Worm (Caenorhabditis elegans) whole organism, L2 larva: ENCODE data around the gene anoh-1.

Experiments
- C34F6.9 ChIP-seq: fragments of 150-350 bp; optimal IDR thresholded peaks from 2 replicates; lab custom pipeline; 2014; ENCODE audit warnings: missing biosample characterization, missing genetic modification characterization
- F13H6.1 ChIP-seq: sonication (generic microtip); optimal IDR thresholded peaks from 2 replicates; lab custom pipeline; 2016; ENCODE audit warnings: missing genetic modification characterization, missing compliant biosample characterization
- R02D3.7 ChIP-seq: fragments of 150-350 bp; optimal IDR thresholded peaks from 2 replicates; lab custom pipeline; 2014; ENCODE audit warnings: missing biosample characterization, missing genetic modification characterization
- Y55F3AM.14 ChIP-seq: fragments of 200-800 bp; sonication (Bioruptor generic); optimal IDR thresholded peaks from 2 replicates; lab custom pipeline; 2018; ENCODE audit warnings: mild to moderate bottlenecking, missing genetic modification characterization, missing compliant biosample characterization
- ZK546.5 ChIP-seq: sonication (generic microtip); optimal IDR thresholded peaks from 2 replicates; lab custom pipeline; 2017; ENCODE audit warnings: missing biosample characterization, missing genetic modification characterization
- alr-1 ChIP-seq: fragments of 150-350 bp; optimal IDR thresholded peaks from 2 replicates; lab custom pipeline; 2014; ENCODE audit warnings: missing biosample characterization, missing genetic modification characterization
- aly-2 ChIP-seq: fragments of 150-350 bp; optimal IDR thresholded peaks from 2 replicates; lab custom pipeline; 2014; ENCODE audit warnings: missing biosample characterization, missing genetic modification characterization
- ama-1 ChIP-seq: fragments of 150-350 bp; optimal IDR thresholded peaks from 2 replicates; lab custom pipeline; 2018; ENCODE audit warnings: inconsistent platforms
- blmp-1 ChIP-seq: sonication (generic microtip); optimal IDR thresholded peaks from 2 replicates; lab custom pipeline; 2017; ENCODE audit warnings: missing genetic modification characterization, mild to moderate bottlenecking, missing compliant biosample characterization, antibody characterized with exemption, moderate library complexity; ENCODE audit not compliant: insufficient read depth
- ceh-16 ChIP-seq: fragments of 150-350 bp; optimal IDR thresholded peaks from 2 replicates; lab custom pipeline; 2014; ENCODE audit warnings: missing biosample characterization, missing genetic modification characterization
- ceh-82 ChIP-seq: fragments of 150-350 bp; optimal IDR thresholded peaks from 2 replicates; lab custom pipeline; 2014; ENCODE audit warnings: missing biosample characterization, missing genetic modification characterization
- crh-2 ChIP-seq: sonication (generic microtip); optimal IDR thresholded peaks from 2 replicates; lab custom pipeline; 2017; ENCODE audit warnings: missing biosample characterization, missing genetic modification characterization
- egl-27 ChIP-seq: sonication (generic microtip); optimal IDR thresholded peaks from 3 replicates; lab custom pipeline; 2017; ENCODE audit warnings: missing biosample characterization, missing genetic modification reagents, missing genetic modification characterization
- elt-1 ChIP-seq: fragments of 150-350 bp; optimal IDR thresholded peaks from 2 replicates; lab custom pipeline; 2014; ENCODE audit warnings: missing biosample characterization, missing genetic modification characterization
- elt-3 ChIP-seq: sonication (generic microtip); optimal IDR thresholded peaks from 2 replicates; lab custom pipeline; 2017; ENCODE audit warnings: missing biosample characterization, missing genetic modification characterization
- fos-1 ChIP-seq: fragments of 150-350 bp; optimal IDR thresholded peaks from 2 replicates; lab custom pipeline; 2014; ENCODE audit warnings: missing biosample characterization, missing genetic modification characterization
- gmeb-1 ChIP-seq: fragments of 150-350 bp; optimal IDR thresholded peaks from 2 replicates; lab custom pipeline; 2014; ENCODE audit warnings: missing biosample characterization, missing genetic modification characterization
- lin-11 ChIP-seq: fragments of 150-350 bp; sonication (generic microtip); optimal IDR thresholded peaks from 2 replicates; lab custom pipeline; 2014; ENCODE audit warnings: missing biosample characterization, missing genetic modification characterization, inconsistent platforms, mixed read lengths
- lin-13 ChIP-seq: fragments of 150-350 bp; optimal IDR thresholded peaks from 2 replicates; lab custom pipeline; 2014; ENCODE audit warnings: missing biosample characterization, missing genetic modification reagents, missing genetic modification characterization
- lin-39 ChIP-seq: fragments of 150-350 bp; optimal IDR thresholded peaks from 2 replicates; lab custom pipeline; 2014; ENCODE audit warnings: missing biosample characterization, missing genetic modification reagents, missing genetic modification characterization
- lsy-2 ChIP-seq, 2 experiments: fragments of 150-350 bp in 1 of 2; sonication (generic microtip) in 1 of 2; optimal IDR thresholded peaks; 2 replicates each; lab custom pipeline; 2014 to 2017; ENCODE audit warnings: missing biosample characterization in 2 of 2, missing genetic modification characterization in 2 of 2
- mab-5 ChIP-seq: fragments of 150-350 bp; optimal IDR thresholded peaks from 2 replicates; lab custom pipeline; 2014; ENCODE audit warnings: missing biosample characterization, missing genetic modification characterization
- mbf-1 ChIP-seq: sonication (generic microtip); optimal IDR thresholded peaks from 2 replicates; lab custom pipeline; 2017; ENCODE audit warnings: missing biosample characterization, missing genetic modification characterization
- mdl-1 ChIP-seq, 2 experiments: fragments of 150-350 bp in 1 of 2; sonication (generic microtip) in 1 of 2; optimal IDR thresholded peaks; 2 replicates each; lab custom pipeline; 2017; ENCODE audit warnings: missing biosample characterization in 2 of 2, missing genetic modification characterization in 2 of 2
- nhr-10 ChIP-seq: sonication (generic microtip); optimal IDR thresholded peaks from 2 replicates; lab custom pipeline; 2017; ENCODE audit warnings: missing biosample characterization, missing genetic modification characterization
- nhr-11 ChIP-seq: fragments of 150-350 bp; optimal IDR thresholded peaks from 2 replicates; lab custom pipeline; 2014; ENCODE audit warnings: missing biosample characterization, missing genetic modification characterization
- nhr-12 ChIP-seq: fragments of 150-350 bp; optimal IDR thresholded peaks from 2 replicates; lab custom pipeline; 2014; ENCODE audit warnings: missing biosample characterization, missing genetic modification characterization
- nhr-129 ChIP-seq: fragments of 150-350 bp; optimal IDR thresholded peaks from 2 replicates; lab custom pipeline; 2014; ENCODE audit warnings: missing biosample characterization, missing genetic modification characterization
- nhr-21 ChIP-seq: fragments of 150-350 bp; optimal IDR thresholded peaks from 2 replicates; lab custom pipeline; 2014; ENCODE audit warnings: missing biosample characterization, missing genetic modification characterization
- nhr-237 ChIP-seq: fragments of 150-350 bp; optimal IDR thresholded peaks from 2 replicates; lab custom pipeline; 2014; ENCODE audit warnings: missing biosample characterization, missing genetic modification characterization
- nhr-25 ChIP-seq: fragments of 150-350 bp; sonication (generic microtip); optimal IDR thresholded peaks from 3 replicates; lab custom pipeline; 2014; ENCODE audit warnings: missing biosample characterization, missing genetic modification characterization
- nhr-6 ChIP-seq: fragments of 150-350 bp; optimal IDR thresholded peaks from 2 replicates; lab custom pipeline; 2014; ENCODE audit warnings: missing biosample characterization, missing genetic modification characterization
- nhr-77 ChIP-seq: fragments of 150-350 bp; optimal IDR thresholded peaks from 2 replicates; lab custom pipeline; 2014; ENCODE audit warnings: missing biosample characterization, missing genetic modification characterization
- peb-1 ChIP-seq: fragments of 150-350 bp; optimal IDR thresholded peaks from 2 replicates; lab custom pipeline; 2014; ENCODE audit warnings: missing biosample characterization, missing genetic modification characterization
- sem-4 ChIP-seq: fragments of 150-350 bp; optimal IDR thresholded peaks from 2 replicates; lab custom pipeline; 2014; ENCODE audit warnings: missing biosample characterization, missing genetic modification reagents, missing genetic modification characterization
- skn-1 ChIP-seq: sonication (generic microtip); optimal IDR thresholded peaks from 2 replicates; lab custom pipeline; 2017; ENCODE audit warnings: missing biosample characterization, missing genetic modification characterization
- sma-9 ChIP-seq, 2 experiments: fragments of 150-350 bp in 1 of 2; sonication (generic microtip) in 1 of 2; optimal IDR thresholded peaks; 2 replicates each; lab custom pipeline; 2014 to 2016; ENCODE audit warnings: missing genetic modification characterization in 2 of 2, mild to moderate bottlenecking in 1 of 2, missing biosample characterization in 1 of 2, missing compliant biosample characterization in 1 of 2, missing genetic modification reagents in 1 of 2, moderate library complexity in 1 of 2
- snpc-4 ChIP-seq: fragments of 150-350 bp; optimal IDR thresholded peaks from 2 replicates; lab custom pipeline; 2014; ENCODE audit warnings: missing biosample characterization, missing genetic modification characterization
- unc-39 ChIP-seq: fragments of 150-350 bp; optimal IDR thresholded peaks from 2 replicates; lab custom pipeline; 2014; ENCODE audit warnings: missing biosample characterization, missing genetic modification characterization
- unc-55 ChIP-seq: fragments of 150-350 bp; sonication (generic microtip); optimal IDR thresholded peaks from 3 replicates; lab custom pipeline; 2014; ENCODE audit warnings: missing biosample characterization, missing genetic modification reagents, missing genetic modification characterization
- unc-62 ChIP-seq: fragments of 150-350 bp; optimal IDR thresholded peaks from 2 replicates; lab custom pipeline; 2014; ENCODE audit warnings: missing biosample characterization, missing genetic modification reagents, missing genetic modification characterization
- zag-1 ChIP-seq: fragments of 150-350 bp; optimal IDR thresholded peaks from 2 replicates; lab custom pipeline; 2014; ENCODE audit warnings: missing biosample characterization, missing genetic modification characterization
- ztf-1 ChIP-seq: fragments of 200-800 bp; sonication (Bioruptor generic); conservative IDR thresholded peaks from 2 replicates; pipeline ENCODE4 v1.3.6; 2022; ENCODE audit warnings: missing genetic modification characterization, missing compliant biosample characterization
- ztf-11 ChIP-seq: sonication (generic microtip); optimal IDR thresholded peaks from 2 replicates; lab custom pipeline; 2017; ENCODE audit warnings: missing biosample characterization, missing genetic modification characterization
- ztf-4 ChIP-seq: fragments of 150-350 bp; optimal IDR thresholded peaks from 2 replicates; lab custom pipeline; 2014; ENCODE audit warnings: missing biosample characterization, missing genetic modification characterization

Gene anoh-1

DNA sequence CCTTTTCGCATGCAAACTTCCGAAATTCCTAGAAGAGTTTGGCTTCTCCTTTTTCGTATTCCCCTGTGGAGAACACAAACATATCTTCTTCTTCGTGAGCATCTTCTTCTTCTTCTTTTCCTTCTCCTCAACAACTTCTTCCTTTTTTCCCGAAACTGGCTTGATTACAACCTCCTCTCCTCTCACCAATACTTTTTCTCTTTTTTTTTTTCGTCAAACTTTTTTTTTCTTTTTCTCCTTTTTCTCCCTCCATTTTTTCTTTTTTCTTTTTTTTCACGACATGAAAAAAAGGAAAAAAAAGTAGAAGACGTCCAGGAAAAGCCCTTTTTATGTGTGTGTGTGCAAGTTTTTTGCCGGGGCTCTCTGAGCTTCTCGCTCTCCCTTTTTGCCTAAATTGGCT, 24.5 kb downstream of the anoh-1 start:
- TF ChIP-seq mdl-1 (tag; optimal IDR thresholded peaks at IDR 0.05; lab: Kevin White, UChicago) (peak in 1 of 2 experiments; percentile 2), ztf-4 (tag; lab: Kevin White, UChicago) (no peak), Y55F3AM.14 (GFP tag; lab: Kevin White, UChicago) (peak; percentile 25), unc-55 (GFP tag; lab: Kevin White, UChicago) (peak; percentile 84), C34F6.9 (peak; percentile 79), unc-62 (GFP tag; lab: Kevin White, UChicago) (no peak), elt-1 (tag; lab: Kevin White, UChicago) (no peak), nhr-129 (tag; lab: Kevin White, UChicago) (peak; percentile 8), R02D3.7 (tag; lab: Kevin White, UChicago) (no peak), sem-4 (tag; lab: Kevin White, UChicago) (peak; percentile 3), zag-1 (tag; lab: Kevin White, UChicago) (peak; percentile 57), lsy-2 (tag; optimal IDR thresholded peaks at IDR 0.05; lab: Kevin White, UChicago) (peak in 1 of 2 experiments; percentile 54), nhr-11 (no peak)
- TF ChIP-seq, all 48 proteins: peak for 8

ce11 chrIII:13272227-13272626, 25.9 kb downstream of the anoh-1 start:
- TF ChIP-seq nhr-129 (tag; lab: Kevin White, UChicago) (no peak), gmeb-1 (tag; lab: Kevin White, UChicago) (no peak), mab-5 (no peak), fos-1 (tag; lab: Kevin White, UChicago) (no peak), Y55F3AM.14 (GFP tag; lab: Kevin White, UChicago) (no peak)

DNA sequence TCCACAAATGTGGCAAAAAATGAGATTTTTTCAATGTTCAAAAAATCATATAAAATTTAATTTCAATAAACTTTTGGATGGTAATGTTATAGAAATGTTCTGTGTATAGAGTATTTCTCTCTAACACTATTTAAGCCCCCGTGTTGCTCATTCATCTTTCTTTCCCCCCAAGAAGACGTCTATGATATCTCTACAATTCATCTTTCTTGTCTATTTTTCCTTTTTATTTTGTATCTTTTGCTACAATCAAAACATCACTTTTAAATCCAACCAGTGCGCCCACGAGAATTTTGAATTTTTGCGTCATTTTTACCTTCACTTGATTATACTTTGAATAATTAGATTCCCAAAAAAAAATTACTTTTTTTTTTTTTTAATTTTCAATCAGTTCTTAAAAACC, 26.4 kb downstream of the anoh-1 start:
- no peak for TF ChIP-seq mbf-1 (tag; lab: Kevin White, UChicago)
- TF ChIP-seq mab-5 = peak; percentile 19
- TF ChIP-seq unc-55 (GFP tag; lab: Kevin White, UChicago) = peak; percentile 69
- peak; percentile 12 for TF ChIP-seq sma-9 (GFP tag; optimal IDR thresholded peaks at IDR 0.05; lab: Kevin White, UChicago)
- TF ChIP-seq sma-9 (tag; optimal IDR thresholded peaks at IDR 0.05; lab: Kevin White, UChicago) = no peak

DNA sequence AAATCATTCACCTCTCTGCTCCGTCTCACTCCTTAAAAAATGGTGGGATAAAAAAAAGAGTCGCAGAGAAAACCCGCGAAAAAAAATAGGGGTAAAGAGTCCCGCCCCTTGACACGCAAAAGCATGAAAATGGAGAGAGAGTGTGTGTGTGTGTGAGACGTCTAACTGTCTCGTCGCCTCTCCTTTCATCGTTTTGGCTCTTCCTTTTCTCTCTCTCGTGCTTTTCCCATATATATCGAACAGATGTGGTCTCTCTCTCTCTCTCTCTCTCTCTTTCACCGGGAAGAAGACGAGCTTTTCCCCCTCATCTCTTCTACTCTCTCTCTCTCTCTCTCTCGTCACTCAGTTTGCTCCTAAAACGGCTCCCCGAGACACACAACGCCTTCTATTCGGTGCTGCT, 29.4 kb downstream of the anoh-1 start:
- TF ChIP-seq lsy-2 (tag; optimal IDR thresholded peaks at IDR 0.05; lab: Kevin White, UChicago) (peak; percentile 4 to 76), nhr-237 (no peak), elt-1 (tag; lab: Kevin White, UChicago) (no peak), alr-1 (tag; lab: Kevin White, UChicago) (no peak), nhr-77 (tag; lab: Kevin White, UChicago) (no peak), skn-1 (tag; lab: Kevin White, UChicago) (peak; percentile 38), ceh-16 (tag; lab: Kevin White, UChicago) (no peak), nhr-21 (tag; lab: Kevin White, UChicago) (peak; percentile 9), ztf-1 (GFP tag; lab: Robert Waterston, UW) (0 out of 2 replicates have a peak, but pooled peaks have one; percentile 74), C34F6.9 (peak; percentile 89), mbf-1 (tag; lab: Kevin White, UChicago) (no peak), lin-11 (peak; percentile 2), egl-27 (tag; lab: Kevin White, UChicago) (peak; percentile 47), unc-62 (GFP tag; lab: Kevin White, UChicago) (no peak), ceh-82 (tag; lab: Kevin White, UChicago) (no peak), unc-55 (GFP tag; lab: Kevin White, UChicago) (peak; percentile 88), aly-2 (tag; lab: Kevin White, UChicago) (no peak), unc-39 (tag; lab: Kevin White, UChicago) (no peak), R02D3.7 (tag; lab: Kevin White, UChicago) (no peak), nhr-25 (no peak), nhr-129 (tag; lab: Kevin White, UChicago) (peak; percentile 84), blmp-1 (tag; lab: Kevin White, UChicago) (no peak), elt-3 (tag; lab: Kevin White, UChicago) (no peak), ztf-11 (tag; lab: Kevin White, UChicago) (no peak), gmeb-1 (tag; lab: Kevin White, UChicago) (no peak), nhr-11 (no peak), nhr-6 (tag; lab: Kevin White, UChicago) (peak; percentile 53), Y55F3AM.14 (GFP tag; lab: Kevin White, UChicago) (peak; percentile 74), snpc-4 (peak; percentile 35), mdl-1 (tag; optimal IDR thresholded peaks at IDR 0.05; lab: Kevin White, UChicago) (peak; percentile 63 to 67), nhr-12 (tag; lab: Kevin White, UChicago) (no peak), ZK546.5 (tag; lab: Kevin White, UChicago) (peak; percentile 2), lin-13 (GFP tag; lab: Kevin White, UChicago) (peak; percentile 42), F13H6.1 (tag; lab: Kevin White, UChicago) (peak; percentile 88), zag-1 (tag; lab: Kevin White, UChicago) (peak; percentile 86), peb-1 (tag; lab: Kevin White, UChicago) (no peak), ama-1 (lab: Kevin White, UChicago) (no peak), sem-4 (tag; lab: Kevin White, UChicago) (peak; percentile 74), sma-9 (GFP tag; optimal IDR thresholded peaks at IDR 0.05; lab: Kevin White, UChicago) (peak; percentile 85), sma-9 (tag; optimal IDR thresholded peaks at IDR 0.05; lab: Kevin White, UChicago) (no peak), crh-2 (tag; lab: Kevin White, UChicago) (peak; percentile 83), nhr-10 (tag; lab: Kevin White, UChicago) (no peak), lin-39 (no peak)
